Worm (Caenorhabditis elegans): Measurements from ENCODE around the gene R05G6.10.

Gene R05G6.10

ce11 chrIV:7575147-7575768 is 32.9 kb upstream of the R05G6.10 start, which contains the start of gene cec-4:
TSS of gene cec-4 (plus strand) at chrIV:7575718.
- no peak for TF ChIP-seq zfp-2 (tag; optimal IDR thresholded peaks at IDR 0.05)
- TF ChIP-seq nhr-102 (tag; optimal IDR thresholded peaks at IDR 0.05): no peak
- TF ChIP-seq aha-1 (tag): no peak
- TF ChIP-seq nhr-76 (tag; optimal IDR thresholded peaks at IDR 0.05): no peak
- no peak for TF ChIP-seq daf-8 (GFP tag; IDR thresholded peaks at IDR 0.05)
- TF ChIP-seq hlh-30 (tag; optimal IDR thresholded peaks at IDR 0.05; ENCODE audit: insufficient read depth): no peak
- no peak for TF ChIP-seq lin-39 (tag; optimal IDR thresholded peaks at IDR 0.05)
- TF ChIP-seq ctbp-1 (GFP tag; IDR thresholded peaks at IDR 0.05): no peak
- TF ChIP-seq F37D6.2 (tag; optimal IDR thresholded peaks at IDR 0.05): no peak
- no peak for TF ChIP-seq F26F4.8 (GFP tag; conservative IDR thresholded peaks at IDR 0.05)
- TF ChIP-seq dve-1 (tag; optimal IDR thresholded peaks at IDR 0.05; ENCODE audit: insufficient read depth): no peak

- TF ChIP-seq madf-5 (GFP tag; IDR thresholded peaks at IDR 0.05) (peak; percentile 90 to 95), mxl-2 (GFP tag; conservative IDR thresholded peaks at IDR 0.05) (peak; percentile 80), snpc-1.2 (GFP tag; IDR thresholded peaks at IDR 0.05) (peak; percentile 95), attf-4 (tag; optimal IDR thresholded peaks at IDR 0.05) (peak; percentile 68), ZK546.5 (tag; optimal IDR thresholded peaks at IDR 0.05) (no peak), nhr-41 (GFP tag; IDR thresholded peaks at IDR 0.05) (peak; percentile 93), hmg-1.1 (GFP tag; IDR thresholded peaks at IDR 0.05) (peak; percentile 94), ctbp-1 (GFP tag; IDR thresholded peaks at IDR 0.05) (peak; percentile 94), F10B5.3 (tag; optimal IDR thresholded peaks at IDR 0.05) (peak; percentile 81), ceh-20 (GFP tag; IDR thresholded peaks at IDR 0.05) (no peak; the same call in none of the 2 replicates), ZK337.2 (GFP tag; IDR thresholded peaks at IDR 0.05) (peak; percentile 74; the same call in 1 of the 2 replicates), daf-8 (GFP tag; IDR thresholded peaks at IDR 0.05) (no peak), fkh-10 (GFP tag; optimal IDR thresholded peaks at IDR 0.05) (no peak), mep-1 (tag; optimal IDR thresholded peaks at IDR 0.05) (peak; percentile 86), sdz-12 (GFP tag; optimal IDR thresholded peaks at IDR 0.05) (peak; percentile 95), lin-1 (GFP tag; IDR thresholded peaks at IDR 0.05) (peak; percentile 92), nhr-42 (GFP tag; IDR thresholded peaks at IDR 0.05) (peak; percentile 87), spr-3 (GFP tag; optimal IDR thresholded peaks at IDR 0.05) (peak; percentile 83), saeg-2 (GFP tag; IDR thresholded peaks at IDR 0.05) (peak; percentile 79), zip-11 (GFP tag; IDR thresholded peaks at IDR 0.05) (peak; percentile 68; the same call in 1 of the 2 replicates), nhr-102 (tag; optimal IDR thresholded peaks at IDR 0.05) (peak; percentile 81), arid-1 (GFP tag; conservative IDR thresholded peaks at IDR 0.05) (no peak; the same call in 1 of the 2 replicates), nhr-77 (tag; optimal IDR thresholded peaks at IDR 0.05) (peak; percentile 4), dmd-8 (GFP tag; IDR thresholded peaks at IDR 0.05) (peak; percentile 98), Y75B8A.6 (GFP tag; IDR thresholded peaks at IDR 0.05) (0 out of 2 replicates have a peak, but pooled peaks have one; percentile 33), egl-43 (GFP tag; IDR thresholded peaks at IDR 0.05) (peak; percentile 98), ztf-7 (tag; optimal IDR thresholded peaks at IDR 0.05) (peak; percentile 71), F49E8.2 (tag; optimal IDR thresholded peaks at IDR 0.05; ENCODE audit: borderline replicate concordance) (peak; percentile 87), unc-39 (tag; optimal IDR thresholded peaks at IDR 0.05) (no peak), nhr-111 (GFP tag; optimal IDR thresholded peaks at IDR 0.05) (peak; percentile 96), fos-1 (tag; optimal IDR thresholded peaks at IDR 0.05) (no peak), Y48G9A.11 (GFP tag; IDR thresholded peaks at IDR 0.05) (peak; percentile 89), nhr-76 (tag; optimal IDR thresholded peaks at IDR 0.05) (no peak), lin-15B (tag; optimal IDR thresholded peaks at IDR 0.05) (no peak), lin-13 (GFP tag; optimal IDR thresholded peaks at IDR 0.05) (peak; percentile 83), vab-7 (GFP tag; IDR thresholded peaks at IDR 0.05) (peak; percentile 95), zip-2 (tag; optimal IDR thresholded peaks at IDR 0.05) (peak; percentile 69), dpl-1 (GFP tag; optimal IDR thresholded peaks at IDR 0.05) (peak; percentile 65), T26A8.4 (GFP tag; IDR thresholded peaks at IDR 0.05) (peak; percentile 88), unc-62 (GFP tag; optimal IDR thresholded peaks at IDR 0.05 in 1 of 2) (peak in 1 of 2 experiments; percentile 79), unc-62 (tag; optimal IDR thresholded peaks at IDR 0.05) (no peak), lim-7 (GFP tag; IDR thresholded peaks at IDR 0.05) (peak; percentile 100)
Measured at ce11 chrIV:7573944-7574343, 31.6 kb upstream of the R05G6.10 start.
